Worm (Caenorhabditis elegans) whole organism, mixed stage, embryonic: ENCODE measurements around the gene hpo-9.

Experiments used
- blmp-1 ChIP-seq: fragments of 150-350 bp; optimal IDR thresholded peaks from 2 replicates; lab custom pipeline; 2014; ENCODE audit warnings: missing biosample characterization, missing genetic modification characterization
- ceh-39 ChIP-seq: fragments of 150-350 bp; optimal IDR thresholded peaks from 2 replicates; lab custom pipeline; 2014; ENCODE audit warnings: missing biosample characterization, missing genetic modification characterization
- lsy-2 ChIP-seq: fragments of 150-350 bp; optimal IDR thresholded peaks from 2 replicates; lab custom pipeline; 2014; ENCODE audit warnings: missing biosample characterization, missing genetic modification characterization
- mab-5 ChIP-seq: fragments of 150-350 bp; optimal IDR thresholded peaks from 2 replicates; lab custom pipeline; 2014; ENCODE audit warnings: missing biosample characterization, missing genetic modification characterization
- nhr-12 ChIP-seq: fragments of 150-350 bp; optimal IDR thresholded peaks from 2 replicates; lab custom pipeline; 2014; ENCODE audit warnings: missing biosample characterization, missing genetic modification characterization
- nhr-237 ChIP-seq: fragments of 150-350 bp; optimal IDR thresholded peaks from 2 replicates; lab custom pipeline; 2014; ENCODE audit warnings: missing biosample characterization, missing genetic modification characterization
- snpc-4 ChIP-seq: fragments of 150-350 bp; optimal IDR thresholded peaks from 2 replicates; lab custom pipeline; 2014; ENCODE audit warnings: missing biosample characterization, missing genetic modification characterization
- unc-39 ChIP-seq: fragments of 150-350 bp; optimal IDR thresholded peaks from 2 replicates; lab custom pipeline; 2014; ENCODE audit warnings: missing biosample characterization, missing genetic modification characterization

DNA sequence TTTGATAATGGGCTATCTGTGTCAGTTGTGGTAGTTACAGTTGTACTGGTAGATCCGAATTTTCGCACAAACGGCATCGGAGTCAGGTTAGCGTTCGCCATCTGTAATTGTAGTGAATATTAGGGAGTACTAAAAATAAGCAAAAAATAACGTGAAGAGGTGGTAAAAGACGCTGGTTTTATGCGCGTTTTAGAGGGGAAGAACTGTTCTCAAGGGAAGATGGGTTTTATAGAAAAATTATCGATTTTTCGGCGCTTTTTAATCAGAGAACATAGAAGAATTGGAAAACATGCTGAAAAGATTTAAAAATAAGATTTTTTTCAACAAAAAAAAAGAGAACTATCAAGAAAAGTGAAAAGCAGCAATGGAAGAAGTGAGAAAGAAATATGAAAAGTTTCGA lies 13.8 kb downstream of the hpo-9 start, which contains the start of gene C13F10.7:
- no peak for TF ChIP-seq blmp-1 (tag; lab: Kevin White, UChicago)
- no peak for TF ChIP-seq mab-5 (tag; lab: Kevin White, UChicago)
- no peak for TF ChIP-seq nhr-237 (tag; lab: Kevin White, UChicago)
- no peak for TF ChIP-seq lsy-2 (tag; lab: Kevin White, UChicago)
- no peak for TF ChIP-seq ceh-39 (tag; lab: Kevin White, UChicago)
- no peak for TF ChIP-seq nhr-12 (tag; lab: Kevin White, UChicago)
- no peak for TF ChIP-seq unc-39 (tag; lab: Kevin White, UChicago)
- TF ChIP-seq snpc-4, result no peak
